Worm (Caenorhabditis elegans) whole organism, early embryonic: ENCODE data around the gene scl-19.
"Not testable (repeated sequence)": the region's sequence is repeated elsewhere in the genome, so short reads cannot be mapped to it uniquely, and the experiment has no call there.

Experiments
- B0310.2 ChIP-seq: sonication (generic microtip); optimal IDR thresholded peaks from 2 replicates; lab custom pipeline; 2016; ENCODE audit warnings: mild to moderate bottlenecking, missing genetic modification characterization, missing compliant biosample characterization
- aly-1 ChIP-seq: sonication (generic microtip); optimal IDR thresholded peaks from 2 replicates; lab custom pipeline; 2016; ENCODE audit warnings: missing genetic modification characterization, missing compliant biosample characterization
- ama-1 ChIP-seq: fragments of 150-350 bp; optimal IDR thresholded peaks from 2 replicates; lab custom pipeline; 2014
- ceh-13 ChIP-seq: fragments of 200-800 bp; sonication (Bioruptor generic); optimal IDR thresholded peaks from 2 replicates; lab custom pipeline; 2018; ENCODE audit warnings: mild to moderate bottlenecking, missing genetic modification characterization, missing compliant biosample characterization
- flt-1 ChIP-seq: fragments of 200-800 bp; sonication (Bioruptor generic); IDR thresholded peaks from 2 replicates; pipeline ENCODE4 v1.3.6; 2022; ENCODE audit warnings: missing genetic modification characterization, missing compliant biosample characterization
- hnd-1 ChIP-seq: sonication (generic microtip); optimal IDR thresholded peaks from 2 replicates; lab custom pipeline; 2016; ENCODE audit warnings: missing genetic modification characterization, missing compliant biosample characterization
- scrt-1 ChIP-seq: fragments of 200-800 bp; sonication (Bioruptor generic); IDR thresholded peaks from 2 replicates; pipeline ENCODE4 v1.3.6; 2022; ENCODE audit warnings: missing genetic modification characterization, missing compliant biosample characterization
- tbx-11 ChIP-seq: fragments of 200-800 bp; sonication (Bioruptor generic); IDR thresholded peaks from 2 replicates; pipeline ENCODE4 v1.3.6; 2022; ENCODE audit warnings: missing genetic modification characterization, missing compliant biosample characterization

- not testable (repeated sequence) for TF ChIP-seq ceh-13; ama-1 (lab: Kevin White, UChicago); flt-1 (GFP tag; lab: Robert Waterston, UW); aly-1 (tag; lab: Kevin White, UChicago); hnd-1; B0310.2 (tag; lab: Kevin White, UChicago); scrt-1 (GFP tag; lab: Robert Waterston, UW)
- peak; percentile 41; the same call in 1 of the 2 replicates for TF ChIP-seq tbx-11 (GFP tag; lab: Robert Waterston, UW)
These were observed 7.0 kb upstream of the scl-19 start for ce11 chrV:18724810-18725209.
